Fruit fly (Drosophila melanogaster): ENCODE measurements around the gene kar.

kar gene

DNA sequence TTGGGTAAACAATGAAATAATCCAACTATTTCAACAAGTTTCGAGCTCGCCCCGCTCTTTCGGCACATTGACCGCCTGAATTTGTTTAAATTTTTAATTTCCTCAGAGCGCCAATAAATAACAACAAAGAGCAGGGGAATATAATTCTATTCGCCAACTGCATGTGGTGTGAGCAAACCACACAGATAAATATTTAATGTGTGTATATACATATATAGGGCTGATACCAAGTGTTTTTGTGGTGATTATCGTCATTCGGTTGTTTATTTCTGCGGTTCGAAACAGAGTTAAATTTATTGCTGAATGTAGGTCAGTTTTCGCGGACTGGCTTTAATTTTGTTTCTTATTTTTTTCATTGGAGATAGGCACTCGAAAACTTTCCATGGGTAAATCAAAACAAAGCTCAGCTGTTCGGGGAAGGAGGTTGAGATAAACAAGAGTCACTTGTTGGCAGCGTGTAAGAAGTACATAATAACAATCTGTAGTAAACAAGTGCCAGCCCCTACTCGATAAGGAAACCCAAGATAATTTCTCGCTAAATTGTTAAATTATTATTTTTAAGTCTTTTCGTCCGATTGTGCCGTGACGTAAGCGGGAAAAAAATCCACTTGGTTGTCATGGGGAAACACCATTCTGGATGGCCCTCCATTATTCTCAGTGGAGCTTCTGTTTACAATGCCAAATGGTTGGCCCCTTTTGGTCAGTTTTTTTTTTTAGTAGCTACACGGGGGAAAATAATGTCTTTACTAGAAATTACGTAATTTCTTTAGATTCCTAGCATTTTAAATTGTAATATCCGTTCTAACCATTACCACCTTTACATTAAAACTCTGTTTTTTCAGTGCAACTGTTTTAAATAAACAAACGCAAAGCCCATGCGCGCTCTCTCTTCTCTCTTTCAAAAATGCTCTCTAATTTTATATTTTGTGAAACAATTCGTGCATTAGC lies 28.7 kb upstream of the kar start (continued):
- TF ChIP-seq CG8944 (GFP tag; optimal IDR thresholded peaks at IDR 0.05) (peak; percentile 39), CG43689 (GFP tag; IDR thresholded peaks at IDR 0.05) (no peak), nmo (GFP tag; optimal IDR thresholded peaks at IDR 0.05) (peak; percentile 28), kni (GFP tag; optimal IDR thresholded peaks at IDR 0.05) (no peak), mam (GFP tag; optimal IDR thresholded peaks at IDR 0.05) (peak; percentile 80), tx (GFP tag; optimal IDR thresholded peaks at IDR 0.05) (no peak), gce (GFP tag; IDR thresholded peaks at IDR 0.05) (no peak), CG12299 (tag; optimal IDR thresholded peaks at IDR 0.05) (peak; percentile 31), tll (GFP tag; optimal IDR thresholded peaks at IDR 0.05) (no peak), org-1 (GFP tag; optimal IDR thresholded peaks at IDR 0.05) (peak; percentile 9), tgo (GFP tag; IDR thresholded peaks at IDR 0.05) (peak; percentile 68), Hmx (GFP tag; optimal IDR thresholded peaks at IDR 0.05) (no peak), seq (GFP tag; IDR thresholded peaks at IDR 0.05) (peak; percentile 62; the same call in 1 of the 2 replicates), Mad (GFP tag; optimal IDR thresholded peaks at IDR 0.05) (no peak), Dip3 (GFP tag; optimal IDR thresholded peaks at IDR 0.05) (peak; percentile 43), Hey (tag; optimal IDR thresholded peaks at IDR 0.05) (no peak), CG11560 (tag; IDR thresholded peaks at IDR 0.05) (no peak), pfk (GFP tag; optimal IDR thresholded peaks at IDR 0.05) (no peak), ind (GFP tag; optimal IDR thresholded peaks at IDR 0.05) (peak; percentile 59), CG8765 (GFP tag; IDR thresholded peaks at IDR 0.05) (no peak), CG17802 (tag; optimal IDR thresholded peaks at IDR 0.05) (no peak), CG4820 (GFP tag; optimal IDR thresholded peaks at IDR 0.05) (peak; percentile 2), dati (GFP tag; IDR thresholded peaks at IDR 0.05) (0 out of 2 replicates have a peak, but pooled peaks have one; percentile 29), Mes4 (GFP tag; optimal IDR thresholded peaks at IDR 0.05) (no peak), ERR (GFP tag; optimal IDR thresholded peaks at IDR 0.05) (no peak), slou (GFP tag; optimal IDR thresholded peaks at IDR 0.05) (no peak), dpn (GFP tag; optimal IDR thresholded peaks at IDR 0.05) (peak; percentile 25 to 57), dan (GFP tag; IDR thresholded peaks at IDR 0.05) (no peak), knrl (GFP tag; IDR thresholded peaks at IDR 0.05; ENCODE audit: partially characterized antibody) (no peak), Bgb (GFP tag; IDR thresholded peaks at IDR 0.05; ENCODE audit: partially characterized antibody) (no peak), Deaf1 (tag; optimal IDR thresholded peaks at IDR 0.05) (no peak), tap (tag; optimal IDR thresholded peaks at IDR 0.05) (no peak), B-H1 (GFP tag; IDR thresholded peaks at IDR 0.05) (peak; percentile 39; the same call in 2 of the 3 replicates), CG6654 (GFP tag; optimal IDR thresholded peaks at IDR 0.05) (no peak), CG32532 (GFP tag; IDR thresholded peaks at IDR 0.05) (peak; percentile 79), Max (GFP tag; optimal IDR thresholded peaks at IDR 0.05) (peak; percentile 28), CG9817 (tag; optimal IDR thresholded peaks at IDR 0.05) (peak; percentile 26), CG6683 (GFP tag; optimal IDR thresholded peaks at IDR 0.05) (no peak), grn (GFP tag; optimal IDR thresholded peaks at IDR 0.05) (no peak), CG4328 (GFP tag; optimal IDR thresholded peaks at IDR 0.05) (peak; percentile 14), sr (GFP tag; IDR thresholded peaks at IDR 0.05) (no peak), ap (GFP tag; IDR thresholded peaks at IDR 0.05) (0 out of 2 replicates have a peak, but pooled peaks have one; percentile 23), fd64A (GFP tag; optimal IDR thresholded peaks at IDR 0.05) (peak; percentile 7), gro (GFP tag; optimal IDR thresholded peaks at IDR 0.05) (peak; percentile 51), CG2116 (GFP tag; optimal IDR thresholded peaks at IDR 0.05) (peak; percentile 16), GATAe (GFP tag; conservative IDR thresholded peaks at IDR 0.05) (no peak), CG17912 (GFP tag; optimal IDR thresholded peaks at IDR 0.05) (no peak), zen2 (GFP tag; IDR thresholded peaks at IDR 0.05; ENCODE audit: partially characterized antibody) (no peak), D19A (tag; optimal IDR thresholded peaks at IDR 0.05) (no peak)
